Worm (Caenorhabditis elegans) whole organism, L4/young adult: ENCODE measurements around the gene mam-2.

ENCODE experiments used
- W03F9.2 ChIP-seq: fragments of 150-350 bp; optimal IDR thresholded peaks from 2 replicates; lab custom pipeline; 2014; ENCODE audit warnings: missing biosample characterization, missing genetic modification characterization
- dao-5 ChIP-seq: sonication (generic microtip); optimal IDR thresholded peaks from 2 replicates; lab custom pipeline; 2016; ENCODE audit warnings: missing genotype, missing genetic modification characterization, moderate library complexity, missing compliant biosample characterization
- him-1 ChIP-seq: sonication (generic microtip); optimal IDR thresholded peaks from 2 replicates; lab custom pipeline; 2016; ENCODE audit warnings: missing genotype, missing genetic modification reagents, missing genetic modification characterization, missing compliant biosample characterization

The mam-2 gene

DNA sequence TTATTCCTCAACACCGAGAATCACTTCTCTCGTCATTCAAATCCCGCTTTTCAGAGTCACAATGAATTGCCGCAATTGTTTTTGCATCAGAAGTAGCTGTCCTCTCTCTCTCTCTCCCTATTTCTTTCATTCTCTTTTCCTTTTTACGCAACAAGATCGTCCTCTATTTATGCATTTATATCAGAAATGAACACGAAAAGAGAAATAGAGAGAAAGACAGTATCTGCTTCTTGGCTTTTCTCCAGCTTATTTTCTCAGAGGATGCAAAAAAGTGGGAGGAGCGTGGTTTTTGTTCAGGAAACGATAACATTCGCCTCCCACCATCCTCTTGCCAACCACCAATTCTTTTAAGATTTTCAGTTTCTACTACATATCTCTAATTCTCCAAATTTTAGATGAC is at the start of gene mam-2:
Gene mam-2, plus strand, starts transcription at position 301 of the 400 bp plus-strand sequence.
- TF ChIP-seq dao-5 (tag; lab: Kevin White, UChicago) (no peak), W03F9.2 (no peak), him-1 (tag; lab: Kevin White, UChicago) (no peak)

DNA sequence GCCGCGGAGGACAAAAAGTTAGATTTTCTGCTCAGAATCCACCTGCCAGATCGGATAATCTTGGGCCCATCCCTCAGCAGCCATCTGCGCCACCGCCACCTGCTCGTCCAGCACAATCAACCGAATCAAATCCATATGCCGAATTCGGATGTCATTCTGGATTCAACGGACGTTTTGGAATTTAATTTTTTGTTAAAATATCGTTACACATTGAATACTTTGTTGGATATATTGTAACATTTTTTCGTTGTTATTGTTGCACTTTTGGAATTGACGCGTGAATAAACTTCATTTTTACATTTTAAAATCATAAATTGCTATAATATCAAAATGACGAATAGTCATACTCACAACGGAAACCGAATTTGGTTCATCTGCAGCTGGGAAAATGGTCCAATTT is 49.4 kb upstream of the mam-2 start, which contains the start of gene spe-29:
Gene spe-29, plus strand, starts transcription at position 301 of the 400 bp plus-strand sequence.
- TF ChIP-seq him-1 (tag; lab: Kevin White, UChicago) = no peak
- TF ChIP-seq dao-5 (tag; lab: Kevin White, UChicago) = no peak
- TF ChIP-seq W03F9.2 = no peak

DNA sequence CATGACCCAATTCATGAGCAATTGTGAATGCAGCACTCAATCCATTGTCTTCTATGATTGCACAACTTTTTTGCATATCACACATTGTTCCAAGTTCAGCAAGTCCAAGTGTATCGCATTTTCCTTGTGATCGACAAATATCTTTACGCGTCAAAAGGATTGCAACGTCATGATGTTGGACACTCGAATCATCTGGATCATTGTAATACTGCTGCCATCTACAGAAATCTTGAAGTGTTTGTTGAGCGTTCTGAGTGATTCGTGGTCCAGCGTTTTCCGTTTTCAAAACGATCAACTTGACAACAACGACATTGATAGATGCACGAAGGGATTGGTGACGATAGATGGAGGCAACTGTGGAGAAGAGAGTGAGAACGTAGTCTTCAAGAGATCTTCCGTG is 39.8 kb upstream of the mam-2 start:
- TF ChIP-seq him-1 (tag; lab: Kevin White, UChicago) (no peak), dao-5 (tag; lab: Kevin White, UChicago) (no peak), W03F9.2 (no peak)

DNA sequence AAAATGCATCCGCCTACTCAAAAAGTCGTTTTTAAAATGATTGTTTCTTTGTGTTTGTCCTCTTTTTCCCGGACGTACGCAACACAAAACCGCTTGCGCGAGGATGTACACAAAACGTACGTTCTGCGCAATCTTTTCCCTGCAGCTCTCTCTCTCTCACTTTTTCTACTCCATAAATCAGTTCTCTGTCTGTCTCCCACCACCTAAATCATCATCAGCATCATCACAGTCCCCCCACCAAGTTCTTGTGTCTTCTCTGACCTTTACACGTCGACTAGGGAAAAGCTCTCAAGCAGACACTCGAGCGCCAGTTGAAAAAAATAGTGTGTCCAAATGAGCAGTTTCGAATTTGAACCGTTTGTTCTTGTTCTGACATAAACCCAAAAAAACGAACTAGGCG is 38.7 kb upstream of the mam-2 start:
- TF ChIP-seq W03F9.2 (no peak), him-1 (tag; lab: Kevin White, UChicago) (no peak), dao-5 (tag; lab: Kevin White, UChicago) (no peak)

DNA sequence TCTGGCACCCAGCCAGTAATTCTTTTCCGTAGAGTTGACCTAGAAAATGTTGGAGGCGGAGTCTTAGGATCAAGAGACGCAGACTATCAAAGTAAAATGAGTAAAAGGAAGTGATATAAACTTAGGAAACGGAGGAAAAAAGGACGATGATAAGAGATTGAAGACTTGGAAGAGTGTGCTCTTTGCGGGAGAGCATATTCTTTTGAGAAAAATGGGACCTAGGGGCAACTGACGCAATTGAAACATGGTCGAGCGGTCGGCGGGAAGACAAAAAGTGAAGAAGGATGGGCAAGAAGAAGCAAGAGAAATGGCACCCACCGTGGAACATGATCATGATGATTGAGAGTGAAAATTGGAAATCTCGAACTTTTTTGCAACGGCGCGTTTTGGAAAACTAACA is 35.0 kb upstream of the mam-2 start:
- TF ChIP-seq dao-5 (tag; lab: Kevin White, UChicago) (no peak), W03F9.2 (no peak), him-1 (tag; lab: Kevin White, UChicago) (no peak)

DNA sequence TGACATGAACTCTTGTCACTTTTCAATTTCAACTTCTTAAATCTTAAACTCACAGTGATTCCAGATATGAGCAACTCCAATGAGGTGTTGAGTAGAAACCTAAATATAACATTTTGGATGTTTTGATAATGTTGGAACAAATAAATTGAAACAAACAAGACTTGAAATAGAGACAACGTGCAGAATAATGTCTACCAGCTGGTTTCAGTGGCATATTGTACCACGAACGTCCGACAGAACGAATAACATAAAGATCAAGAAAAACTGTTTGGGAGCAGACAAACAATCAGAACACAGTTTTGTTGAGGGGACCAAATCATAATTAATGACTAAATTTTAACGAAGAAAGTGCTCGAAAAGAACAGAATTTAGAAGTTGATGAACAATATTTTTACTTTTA is 29.7 kb upstream of the mam-2 start, which contains the start of gene gon-1:
Gene gon-1, minus strand, starts transcription at position 101 of the 400 bp plus-strand sequence.
- TF ChIP-seq dao-5 (tag; lab: Kevin White, UChicago) (no peak), him-1 (tag; lab: Kevin White, UChicago) (no peak), W03F9.2 (no peak)

DNA sequence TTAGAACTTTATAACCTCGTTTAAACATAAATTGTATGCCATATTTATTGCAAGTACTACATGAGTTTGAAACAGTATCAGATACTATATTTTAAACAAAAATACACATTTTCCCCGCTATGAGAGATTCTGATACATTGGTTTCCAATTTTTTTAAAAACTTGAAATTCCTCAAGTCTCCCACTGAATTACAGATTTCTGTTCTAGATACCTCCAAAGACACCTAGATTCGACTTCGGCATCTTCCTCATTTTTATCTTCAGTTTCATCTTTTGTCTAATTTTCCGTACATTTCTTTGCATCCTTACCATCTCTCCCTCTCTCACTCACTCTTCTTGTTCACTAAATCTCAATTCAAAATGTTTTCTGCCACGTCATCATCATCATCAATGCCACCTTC is 19.1 kb upstream of the mam-2 start, which contains the start of gene T13H10.2:
Gene T13H10.2, plus strand, starts transcription at position 301 of the 400 bp plus-strand sequence.
- TF ChIP-seq dao-5 (tag; lab: Kevin White, UChicago) (no peak), W03F9.2 (no peak), him-1 (tag; lab: Kevin White, UChicago) (no peak)

DNA sequence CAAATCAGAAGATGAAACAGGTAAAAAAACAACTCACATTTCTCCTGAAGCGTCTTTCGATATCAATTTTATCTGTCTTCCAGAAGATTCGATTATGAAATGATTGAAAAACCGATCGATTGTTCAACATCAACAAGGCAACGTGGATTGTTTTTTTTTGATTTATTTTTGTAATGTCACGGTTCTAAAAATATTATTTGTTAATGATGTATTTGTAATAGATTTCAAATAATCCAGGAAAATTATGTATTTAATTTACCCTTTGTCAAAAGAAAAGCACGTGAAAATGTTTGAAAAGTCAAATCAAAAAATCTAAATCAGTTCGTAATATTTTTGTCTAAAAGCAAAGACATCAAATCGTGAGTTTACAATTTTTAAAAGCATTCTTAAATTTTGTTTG is 13.9 kb upstream of the mam-2 start, which contains the start of the genes kin-5 and C47E12.11:
Gene kin-5, minus strand, starts transcription at position 101 of the 400 bp plus-strand sequence.
Gene C47E12.11, plus strand, starts transcription at position 320 of the 400 bp plus-strand sequence.
- TF ChIP-seq dao-5 (tag; lab: Kevin White, UChicago) (no peak), W03F9.2 (no peak), him-1 (tag; lab: Kevin White, UChicago) (no peak)

DNA sequence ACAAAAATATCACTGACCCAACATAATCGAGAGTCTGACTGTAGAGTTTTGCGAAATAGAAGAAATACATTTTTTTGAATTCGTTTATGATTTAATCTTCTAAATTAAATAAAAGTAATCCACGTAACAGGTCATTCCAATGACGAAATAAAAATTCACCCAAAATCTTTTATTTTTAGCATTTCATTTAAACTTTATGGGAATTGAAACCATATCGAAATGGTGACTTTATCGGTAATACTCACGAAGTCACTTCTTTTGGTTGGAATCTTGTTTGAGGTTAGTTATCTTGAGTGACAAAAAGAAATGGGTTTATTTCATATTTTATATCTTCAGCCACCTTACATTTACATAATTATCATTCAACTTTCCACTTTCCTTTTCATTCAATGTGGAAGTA is 10.4 kb upstream of the mam-2 start, which contains the start of the genes C47E12.12 and C47E12.10:
Gene C47E12.12, minus strand, starts transcription at position 101 of the 400 bp plus-strand sequence.
Gene C47E12.10, plus strand, starts transcription at position 172 of the 400 bp plus-strand sequence.
- no peak for TF ChIP-seq him-1 (tag; lab: Kevin White, UChicago)
- TF ChIP-seq W03F9.2 = no peak
- no peak for TF ChIP-seq dao-5 (tag; lab: Kevin White, UChicago)

DNA sequence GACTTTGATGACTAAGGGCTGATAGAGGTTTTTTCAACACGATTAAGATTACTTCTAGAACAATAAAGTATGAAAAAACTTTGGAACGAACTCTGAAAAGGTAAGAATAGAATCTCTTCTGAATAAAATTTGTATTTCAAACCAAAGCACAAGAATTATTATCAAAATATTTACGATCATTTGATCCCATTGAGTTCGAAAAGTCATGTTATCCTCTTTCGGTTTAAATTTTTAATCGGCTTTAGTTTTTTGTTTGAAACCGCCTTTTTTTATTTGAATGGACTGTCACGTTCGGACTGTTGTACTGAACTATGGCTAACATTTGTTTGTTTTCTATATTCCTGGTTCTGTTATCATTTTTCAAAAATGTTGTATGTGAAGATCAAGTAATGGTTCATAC is 8.6 kb upstream of the mam-2 start, which contains the start of gene C47E12.9:
Gene C47E12.9, plus strand, starts transcription at position 301 of the 400 bp plus-strand sequence.
- no peak for TF ChIP-seq W03F9.2

DNA sequence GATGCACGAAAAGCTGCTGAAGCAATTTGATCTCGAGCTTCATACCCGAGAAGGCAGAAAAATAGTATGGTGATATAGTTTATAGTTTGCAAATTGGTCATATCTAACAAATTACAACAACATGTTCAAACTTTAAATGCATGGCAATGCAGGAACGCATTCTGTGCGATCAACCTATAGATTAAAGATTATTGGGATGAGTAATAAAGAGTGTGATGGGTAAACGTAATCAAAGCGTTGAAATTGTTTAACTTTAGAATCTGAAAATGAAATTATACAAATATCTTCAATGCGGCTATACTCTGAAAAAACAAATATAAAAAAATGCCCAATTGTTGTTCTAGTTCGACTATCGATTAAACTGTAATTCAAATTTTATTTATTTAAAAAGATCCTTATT is 6.7 kb upstream of the mam-2 start, which contains the start of gene C47E12.14:
Gene C47E12.14, minus strand, starts transcription at position 101 of the 400 bp plus-strand sequence.
- TF ChIP-seq him-1 (tag; lab: Kevin White, UChicago) (no peak), dao-5 (tag; lab: Kevin White, UChicago) (no peak), W03F9.2 (no peak)

DNA sequence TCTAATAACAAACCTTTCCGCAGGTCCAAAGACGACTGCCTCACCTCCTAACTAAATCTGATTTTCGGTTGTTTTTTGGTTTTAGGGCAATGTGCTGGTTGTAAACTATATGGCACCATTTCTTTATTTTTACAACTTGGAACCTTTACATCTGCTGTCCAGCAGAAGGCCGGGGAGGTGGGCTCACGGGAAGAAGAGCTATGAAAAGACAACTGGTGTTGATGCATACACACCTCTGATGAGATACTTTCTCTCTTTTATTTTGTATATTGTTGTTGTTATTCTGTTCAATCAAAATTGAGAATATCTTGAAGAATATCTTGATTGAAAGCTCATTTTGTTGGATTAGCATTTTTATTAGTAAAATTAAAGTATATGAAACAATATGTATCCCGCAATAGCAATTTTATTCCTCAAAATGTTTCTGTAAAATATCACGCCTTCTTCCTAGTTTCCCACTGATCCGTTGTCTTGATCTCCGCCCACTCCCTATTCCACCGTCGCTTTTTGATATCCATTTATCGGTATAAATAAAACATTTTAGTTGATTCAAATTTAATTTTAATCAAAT is 5.3 kb upstream of the mam-2 start, which contains the start of gene dhp-2:
Gene dhp-2, plus strand, starts transcription at position 521 of the 571 bp plus-strand sequence.
- TF ChIP-seq him-1 (tag; lab: Kevin White, UChicago) = no peak
- no peak for TF ChIP-seq dao-5 (tag; lab: Kevin White, UChicago)
- no peak for TF ChIP-seq W03F9.2

DNA sequence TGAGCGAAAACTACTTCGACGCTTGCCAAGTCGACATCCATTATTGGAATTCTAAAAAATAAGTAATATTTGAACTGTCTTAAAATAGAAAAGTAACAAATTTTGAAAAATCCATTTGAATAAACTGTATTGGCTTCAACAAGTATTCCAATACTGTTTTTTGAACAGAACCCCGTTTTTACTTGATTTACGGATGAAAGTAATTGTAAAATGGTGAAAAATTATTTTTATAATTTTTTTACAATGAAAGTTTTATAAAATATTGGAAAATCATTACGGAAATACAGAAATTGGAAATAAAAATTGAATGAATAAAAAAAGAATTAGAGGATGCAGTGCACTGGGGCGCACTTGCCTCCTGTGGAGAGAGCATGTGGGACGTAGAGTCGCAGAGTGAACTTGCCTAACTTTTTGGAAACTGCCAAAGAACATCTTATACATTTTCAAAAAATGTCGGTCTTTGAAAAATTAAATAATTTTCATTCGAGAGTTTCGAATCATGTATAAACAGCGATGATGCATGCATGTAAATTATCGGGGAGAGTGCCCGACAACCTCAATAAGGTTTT is 685 bp upstream of the mam-2 start, which contains the start of gene rrp-1:
Gene rrp-1, minus strand, starts transcription at position 51 of the 569 bp plus-strand sequence.
- no peak for TF ChIP-seq W03F9.2
- TF ChIP-seq him-1 (tag; lab: Kevin White, UChicago) = no peak
- no peak for TF ChIP-seq dao-5 (tag; lab: Kevin White, UChicago)

DNA sequence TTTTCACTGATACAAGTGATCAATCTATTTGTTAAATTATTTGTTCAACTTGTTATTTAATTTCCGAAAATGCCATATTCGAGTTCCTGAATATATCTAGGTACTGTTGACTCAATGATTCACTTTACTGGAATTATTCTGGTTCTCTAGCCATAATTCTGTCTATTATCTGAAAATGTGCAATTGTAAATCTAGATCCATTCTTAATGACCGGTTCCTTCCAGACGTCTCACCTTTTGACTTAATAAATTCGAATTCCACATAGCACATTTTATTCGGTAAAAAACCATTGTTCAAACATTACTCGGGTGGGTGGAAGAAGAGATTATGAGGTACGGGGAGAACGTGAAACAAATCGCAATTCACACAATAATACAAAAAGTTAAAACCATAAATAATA is 6.4 kb downstream of the mam-2 start:
- no peak for TF ChIP-seq W03F9.2
- no peak for TF ChIP-seq him-1 (tag; lab: Kevin White, UChicago)
- no peak for TF ChIP-seq dao-5 (tag; lab: Kevin White, UChicago)
